Worm (Caenorhabditis elegans) whole organism, L1 larva: Measurements from ENCODE around the gene F15D4.5.

Experiments used
- lin-14 ChIP-seq: fragments of 200-800 bp; sonication (Bioruptor generic); optimal IDR thresholded peaks from 2 replicates; lab custom pipeline; 2018; ENCODE audit warnings: mild to moderate bottlenecking, missing genetic modification characterization, moderate library complexity, missing compliant biosample characterization
- lir-3 ChIP-seq: sonication (generic microtip); optimal IDR thresholded peaks from 2 replicates; lab custom pipeline; 2016; ENCODE audit warnings: mild to moderate bottlenecking, missing genetic modification characterization, moderate library complexity, missing compliant biosample characterization; ENCODE audit not compliant: poor library complexity
- mep-1 ChIP-seq: fragments of 150-350 bp; optimal IDR thresholded peaks from 2 replicates; lab custom pipeline; 2014; ENCODE audit warnings: missing biosample characterization, missing genetic modification characterization
- nhr-11 ChIP-seq: fragments of 150-350 bp; optimal IDR thresholded peaks from 2 replicates; lab custom pipeline; 2014; ENCODE audit warnings: missing biosample characterization, missing genetic modification characterization
- nhr-77 ChIP-seq: fragments of 150-350 bp; optimal IDR thresholded peaks from 2 replicates; lab custom pipeline; 2014; ENCODE audit warnings: missing biosample characterization, missing genetic modification characterization
- pqm-1 ChIP-seq: sonication (generic microtip); optimal IDR thresholded peaks from 3 replicates; lab custom pipeline; 2017; ENCODE audit warnings: missing biosample characterization, missing genetic modification characterization
- ztf-11 ChIP-seq, 2 experiments: sonication (generic microtip); optimal IDR thresholded peaks; 2 replicates each; lab custom pipeline; 2016 to 2017; ENCODE audit warnings: missing genetic modification characterization in 2 of 2, missing biosample characterization in 1 of 2, missing compliant biosample characterization in 1 of 2

DNA sequence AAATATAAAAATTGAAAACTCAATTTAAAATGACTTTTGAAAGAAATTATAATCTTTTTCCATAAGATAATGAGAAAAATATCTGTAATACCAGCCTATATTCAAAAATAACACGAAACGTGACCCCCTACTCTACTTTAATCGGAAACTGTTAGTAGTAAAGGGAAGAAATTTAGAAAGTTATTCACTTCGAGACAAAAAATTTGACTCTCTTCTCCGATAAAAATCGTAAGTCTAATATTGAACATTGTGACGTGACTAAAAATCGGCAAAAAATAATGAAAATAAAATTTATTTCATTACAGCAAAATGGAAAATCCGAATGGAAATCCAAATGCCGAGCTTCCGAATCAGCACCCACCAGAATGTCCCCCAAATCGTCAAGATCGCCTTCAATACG, 3.7 kb downstream of the F15D4.5 start, which contains the start of gene F15D4.6:
- TF ChIP-seq pqm-1 (tag; lab: Kevin White, UChicago) (no peak), nhr-11 (no peak), ztf-11 (tag; optimal IDR thresholded peaks at IDR 0.05; lab: Kevin White, UChicago) (no peak), lin-14 (GFP tag; lab: Kevin White, UChicago) (no peak), mep-1 (tag; lab: Kevin White, UChicago) (no peak), lir-3 (tag; lab: Kevin White, UChicago) (no peak), nhr-77 (tag; lab: Kevin White, UChicago) (no peak)
